Worm (Caenorhabditis elegans): Measurements from ENCODE around the gene rib-1.

Gene rib-1

DNA sequence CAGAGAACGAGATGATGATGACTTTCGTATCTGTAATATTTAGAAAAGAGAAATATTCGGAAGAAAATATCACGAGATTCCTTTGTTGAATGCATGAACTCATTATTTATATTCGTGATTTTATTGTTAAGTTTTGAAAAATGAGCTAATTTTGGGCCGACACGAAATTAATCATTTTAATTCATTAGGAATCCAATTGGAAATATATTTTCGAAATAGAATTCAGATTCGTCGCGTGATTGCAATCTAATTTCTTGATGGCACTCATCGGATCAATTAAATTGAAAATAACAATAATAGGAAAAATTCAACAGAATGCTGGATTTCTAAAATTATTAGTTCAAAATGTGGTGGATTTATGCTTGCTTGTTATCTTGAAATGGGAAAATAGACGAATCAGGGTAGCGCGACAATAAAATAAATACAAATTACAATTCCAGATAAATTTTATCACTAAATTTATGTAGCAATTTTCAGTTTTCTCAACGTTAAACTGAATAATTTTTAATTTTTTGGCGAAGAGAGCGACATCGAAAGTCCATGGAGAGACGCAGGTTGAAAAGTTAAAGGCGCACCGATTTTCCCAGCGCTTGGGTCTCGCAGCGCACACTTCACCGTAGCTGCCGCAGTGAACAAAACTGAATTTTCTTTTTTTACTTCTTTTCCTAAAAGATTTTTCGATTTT lies 23.3 kb downstream of the rib-1 start (continued):
- TF ChIP-seq mdl-1 (tag; optimal IDR thresholded peaks at IDR 0.05) (no peak), elt-3 (tag; optimal IDR thresholded peaks at IDR 0.05) (no peak), R02D3.7 (tag; optimal IDR thresholded peaks at IDR 0.05) (peak; percentile 28), elt-1 (tag; optimal IDR thresholded peaks at IDR 0.05) (no peak), snpc-4 (tag; optimal IDR thresholded peaks at IDR 0.05) (peak; percentile 56), nhr-25 (tag; optimal IDR thresholded peaks at IDR 0.05) (peak; percentile 35), nhr-67 (tag; optimal IDR thresholded peaks at IDR 0.05) (no peak), ceh-16 (tag; optimal IDR thresholded peaks at IDR 0.05) (no peak), eor-1 (tag; optimal IDR thresholded peaks at IDR 0.05) (no peak), nhr-12 (tag; optimal IDR thresholded peaks at IDR 0.05) (no peak), nhr-28 (tag; optimal IDR thresholded peaks at IDR 0.05) (no peak), ama-1 (optimal IDR thresholded peaks at IDR 0.05) (peak; percentile 57), ztf-11 (tag; optimal IDR thresholded peaks at IDR 0.05) (no peak), unc-62 (GFP tag; optimal IDR thresholded peaks at IDR 0.05) (no peak), ZK546.5 (tag; optimal IDR thresholded peaks at IDR 0.05) (no peak), lsy-12 (tag; optimal IDR thresholded peaks at IDR 0.05) (peak; percentile 70), elt-2 (tag; optimal IDR thresholded peaks at IDR 0.05) (peak; percentile 26), ceh-9 (tag; optimal IDR thresholded peaks at IDR 0.05) (no peak), ztf-4 (tag; optimal IDR thresholded peaks at IDR 0.05) (peak; percentile 14), nfya-1 (tag; optimal IDR thresholded peaks at IDR 0.05; ENCODE audit: insufficient read depth) (peak; percentile 89), nhr-23 (tag; optimal IDR thresholded peaks at IDR 0.05) (peak; percentile 74)

- no peak for TF ChIP-seq ceh-9 (tag; optimal IDR thresholded peaks at IDR 0.05)
- no peak for TF ChIP-seq nhr-28 (tag; optimal IDR thresholded peaks at IDR 0.05)
- no peak for TF ChIP-seq fkh-10 (GFP tag; optimal IDR thresholded peaks at IDR 0.05)
- no peak for TF ChIP-seq unc-39 (tag; optimal IDR thresholded peaks at IDR 0.05)
- no peak for TF ChIP-seq nhr-12 (tag; optimal IDR thresholded peaks at IDR 0.05)
- TF ChIP-seq zag-1 (tag; optimal IDR thresholded peaks at IDR 0.05), result no peak
- no peak for TF ChIP-seq ztf-4 (tag; optimal IDR thresholded peaks at IDR 0.05)
- no peak for TF ChIP-seq mdl-1 (tag; optimal IDR thresholded peaks at IDR 0.05)
- no peak for TF ChIP-seq lsy-12 (tag; optimal IDR thresholded peaks at IDR 0.05)
- TF ChIP-seq hmg-11 (tag; optimal IDR thresholded peaks at IDR 0.05), result no peak
- no peak for TF ChIP-seq egl-5 (tag; optimal IDR thresholded peaks at IDR 0.05)
- TF ChIP-seq pqm-1 (tag; optimal IDR thresholded peaks at IDR 0.05), result no peak
- no peak for TF ChIP-seq R02D3.7 (tag; optimal IDR thresholded peaks at IDR 0.05)
- no peak for TF ChIP-seq mml-1 (tag; optimal IDR thresholded peaks at IDR 0.05)
- TF ChIP-seq nhr-76 (tag; optimal IDR thresholded peaks at IDR 0.05), result no peak
- TF ChIP-seq sea-2 (GFP tag; optimal IDR thresholded peaks at IDR 0.05), result no peak
Measured at ce11 chrIV:11602498-11603068, 24.0 kb downstream of the rib-1 start, which contains the start of gene rps-11. TSS of gene rps-11 (plus strand) at chrIV:11602641.

- TF ChIP-seq R02D3.7 (tag; optimal IDR thresholded peaks at IDR 0.05) (no peak), snpc-4 (tag; optimal IDR thresholded peaks at IDR 0.05) (no peak), fkh-10 (GFP tag; optimal IDR thresholded peaks at IDR 0.05) (no peak), elt-3 (tag; optimal IDR thresholded peaks at IDR 0.05) (no peak)
Measured at ce11 chrIV:11603265-11603840, 24.8 kb downstream of the rib-1 start.

DNA sequence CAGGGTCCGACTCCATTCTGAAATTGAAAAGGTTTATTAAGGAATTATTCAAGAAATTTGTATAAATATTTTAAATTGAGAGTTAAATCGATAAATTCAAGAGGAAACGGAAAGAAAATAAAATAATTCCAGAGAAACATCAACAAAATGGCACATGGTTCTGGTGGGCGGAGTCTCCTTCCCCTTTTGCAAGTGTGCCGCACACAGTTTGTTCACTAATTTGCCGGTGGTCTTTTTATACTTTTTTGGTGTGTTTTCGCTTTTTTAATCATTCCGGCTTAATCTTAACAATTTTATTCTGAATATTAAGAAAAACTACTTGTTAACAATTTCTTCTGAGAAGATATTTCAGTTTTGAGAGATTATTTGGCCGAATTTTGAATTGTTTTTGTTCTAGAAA lies 26.3 kb downstream of the rib-1 start, which contains the start of the genes ragc-1 and Y24F12A.1:
TSS of gene ragc-1 (minus strand) at position 25 of the 400 bp plus-strand sequence.
TSS of gene Y24F12A.1 (plus strand) at position 346 of the 400 bp plus-strand sequence.
- no peak for TF ChIP-seq ztf-11 (tag; optimal IDR thresholded peaks at IDR 0.05)
- TF ChIP-seq fkh-10 (GFP tag; optimal IDR thresholded peaks at IDR 0.05), result no peak
- TF ChIP-seq elt-2 (tag; optimal IDR thresholded peaks at IDR 0.05), result peak; percentile 47
- peak; percentile 71 for TF ChIP-seq snpc-4 (tag; optimal IDR thresholded peaks at IDR 0.05)
- TF ChIP-seq nhr-23 (tag; optimal IDR thresholded peaks at IDR 0.05), result peak; percentile 19
- peak; percentile 37 for TF ChIP-seq lin-39 (tag; optimal IDR thresholded peaks at IDR 0.05)
- no peak for TF ChIP-seq nhr-67 (tag; optimal IDR thresholded peaks at IDR 0.05)
- peak; percentile 84 for TF ChIP-seq pha-4 (tag; optimal IDR thresholded peaks at IDR 0.05)
- no peak for TF ChIP-seq R02D3.7 (tag; optimal IDR thresholded peaks at IDR 0.05)
- TF ChIP-seq egl-27 (tag; optimal IDR thresholded peaks at IDR 0.05), result no peak
- TF ChIP-seq nhr-237 (tag; optimal IDR thresholded peaks at IDR 0.05), result no peak
- no peak for TF ChIP-seq pqm-1 (tag; optimal IDR thresholded peaks at IDR 0.05)
- TF ChIP-seq ceh-9 (tag; optimal IDR thresholded peaks at IDR 0.05), result no peak
- no peak for TF ChIP-seq ZK546.5 (tag; optimal IDR thresholded peaks at IDR 0.05)
- no peak for TF ChIP-seq tbx-2 (tag; optimal IDR thresholded peaks at IDR 0.05)
- TF ChIP-seq ztf-4 (tag; optimal IDR thresholded peaks at IDR 0.05), result no peak
- no peak for TF ChIP-seq ceh-82 (tag; optimal IDR thresholded peaks at IDR 0.05)
- peak; percentile 59 for TF ChIP-seq nfya-1 (tag; optimal IDR thresholded peaks at IDR 0.05; ENCODE audit: insufficient read depth)
- TF ChIP-seq sea-2 (GFP tag; optimal IDR thresholded peaks at IDR 0.05), result no peak
- no peak for TF ChIP-seq elt-3 (tag; optimal IDR thresholded peaks at IDR 0.05)
- TF ChIP-seq ceh-28 (tag; optimal IDR thresholded peaks at IDR 0.05), result no peak
- TF ChIP-seq egl-5 (tag; optimal IDR thresholded peaks at IDR 0.05), result peak; percentile 42
- peak; percentile 42 for TF ChIP-seq lin-15B (tag; optimal IDR thresholded peaks at IDR 0.05)
- TF ChIP-seq mml-1 (tag; optimal IDR thresholded peaks at IDR 0.05), result no peak

All from whole organism, L3 larva.